Fruit fly (Drosophila melanogaster) whole organism, embryonic: Measurements from ENCODE around the gene CG7810.

ENCODE experiments used
- Blimp-1 ChIP-seq: fragments of 200-800 bp; sonication (Bioruptor generic); optimal IDR thresholded peaks from 3 replicates; lab custom pipeline; 2018; ENCODE audit warnings: missing biosample characterization, missing genetic modification characterization, mild to moderate bottlenecking, moderate library complexity, missing genetic modification reagents
- CG10274 ChIP-seq: fragments of 200-800 bp; sonication (Bioruptor generic); optimal IDR thresholded peaks from 3 replicates; lab custom pipeline; 2017; ENCODE audit warnings: missing biosample characterization, mild to moderate bottlenecking, missing genetic modification characterization
- CG11504 ChIP-seq: fragments of 200-800 bp; sonication (Bioruptor generic); optimal IDR thresholded peaks from 3 replicates; lab custom pipeline; 2019; ENCODE audit warnings: missing biosample characterization, mild to moderate bottlenecking, missing genetic modification characterization, moderate library complexity
- CG12071 ChIP-seq: fragments of 200-800 bp; sonication (Bioruptor generic); optimal IDR thresholded peaks from 3 replicates; lab custom pipeline; 2018; ENCODE audit warnings: missing biosample characterization, mild to moderate bottlenecking, missing genetic modification characterization
- CG12104 ChIP-seq: fragments of 200-800 bp; sonication (Bioruptor generic); optimal IDR thresholded peaks from 3 replicates; lab custom pipeline; 2016; ENCODE audit warnings: missing biosample characterization, missing genetic modification characterization
- CG13287 ChIP-seq: fragments of 200-800 bp; sonication (Bioruptor generic); IDR thresholded peaks from 2 replicates; pipeline ENCODE4 v1.3.6; 2022; ENCODE audit warnings: missing biosample characterization, missing genetic modification characterization; ENCODE audit not compliant: partially characterized antibody
- CG13296 ChIP-seq: fragments of 200-800 bp; sonication (Bioruptor generic); optimal IDR thresholded peaks from 3 replicates; lab custom pipeline; 2018; ENCODE audit warnings: missing biosample characterization, mild to moderate bottlenecking, missing genetic modification characterization
- CG16813 ChIP-seq: fragments of 200-800 bp; sonication (Bioruptor generic); IDR thresholded peaks from 3 replicates; pipeline ENCODE4 v1.3.6; 2022; ENCODE audit warnings: missing biosample characterization, missing genetic modification characterization; ENCODE audit not compliant: partially characterized antibody
- CG2712 ChIP-seq: fragments of 200-800 bp; optimal IDR thresholded peaks from 3 replicates; lab custom pipeline; 2019; ENCODE audit warnings: missing biosample characterization, mild to moderate bottlenecking, missing genetic modification characterization, moderate library complexity
- CG30020 ChIP-seq: fragments of 200-800 bp; optimal IDR thresholded peaks from 2 replicates; lab custom pipeline; 2019; ENCODE audit warnings: missing biosample characterization, mild to moderate bottlenecking, missing genetic modification characterization, moderate library complexity
- CG31365 ChIP-seq: fragments of 200-800 bp; sonication (Bioruptor generic); optimal IDR thresholded peaks from 2 replicates; lab custom pipeline; 2018; ENCODE audit warnings: missing biosample characterization, mild to moderate bottlenecking, missing genetic modification characterization
- CG5180 ChIP-seq: fragments of 200-800 bp; sonication (Bioruptor generic); optimal IDR thresholded peaks from 3 replicates; lab custom pipeline; 2017; ENCODE audit warnings: missing biosample characterization, missing genetic modification characterization, mild to moderate bottlenecking, moderate library complexity, missing genetic modification reagents
- CG7271 ChIP-seq: fragments of 200-800 bp; sonication (Bioruptor generic); optimal IDR thresholded peaks from 2 replicates; lab custom pipeline; 2018; ENCODE audit warnings: missing biosample characterization, mild to moderate bottlenecking, missing genetic modification characterization, moderate library complexity
- CG8478 ChIP-seq: fragments of >200 bp; optimal IDR thresholded peaks from 2 replicates; lab custom pipeline; 2018
- Doc3 ChIP-seq: fragments of 200-800 bp; sonication (Bioruptor generic); IDR thresholded peaks from 3 replicates; pipeline ENCODE4 v1.3.6; 2022; ENCODE audit warnings: missing biosample characterization, missing genetic modification characterization; ENCODE audit not compliant: partially characterized antibody
- HLHmδ ChIP-seq: fragments of 200-800 bp; sonication (Bioruptor generic); optimal IDR thresholded peaks from 2 replicates; lab custom pipeline; 2018; ENCODE audit warnings: missing biosample characterization, mild to moderate bottlenecking, missing genetic modification characterization, moderate library complexity
- Hmx ChIP-seq: fragments of 200-800 bp; sonication (Bioruptor generic); optimal IDR thresholded peaks from 2 replicates; lab custom pipeline; 2016; ENCODE audit warnings: missing biosample characterization, missing genetic modification characterization
- Hr78 ChIP-seq, 2 experiments: fragments of 200-800 bp in 1 of 2; fragments of >200 bp in 1 of 2; sonication (Bioruptor generic) in 1 of 2; optimal IDR thresholded peaks; 2 replicates each; lab custom pipeline; 2017 to 2019; ENCODE audit warnings: missing biosample characterization in 2 of 2, missing genetic modification characterization in 2 of 2, mild to moderate bottlenecking in 1 of 2, moderate library complexity in 1 of 2
- Lhr ChIP-seq: fragments of 200-800 bp; sonication (Bioruptor generic); optimal IDR thresholded peaks from 3 replicates; lab custom pipeline; 2017; ENCODE audit warnings: mild to moderate bottlenecking, missing biosample characterization, missing genetic modification reagents, missing genetic modification characterization
- Max ChIP-seq: fragments of 200-800 bp; sonication (Bioruptor generic); optimal IDR thresholded peaks from 2 replicates; lab custom pipeline; 2016; ENCODE audit warnings: missing biosample characterization, mild to moderate bottlenecking, missing genetic modification characterization
- Nf-YA ChIP-seq: fragments of 200-800 bp; sonication (Bioruptor generic); IDR thresholded peaks from 2 replicates; pipeline ENCODE4 v1.3.6; 2022; ENCODE audit warnings: missing biosample characterization, missing genetic modification characterization
- Optix ChIP-seq: fragments of 200-800 bp; sonication (Bioruptor generic); IDR thresholded peaks from 3 replicates; pipeline ENCODE4 v1.3.6; 2022; ENCODE audit warnings: missing biosample characterization, missing genetic modification characterization
- Rx ChIP-seq: fragments of 200-800 bp; sonication (Bioruptor generic); IDR thresholded peaks from 2 replicates; pipeline ENCODE4 v1.3.6; 2022; ENCODE audit warnings: missing biosample characterization, missing genetic modification characterization
- Scr ChIP-seq: fragments of 200-800 bp; sonication (Bioruptor generic); IDR thresholded peaks from 2 replicates; pipeline ENCODE4 v1.3.6; 2022; ENCODE audit warnings: missing biosample characterization, missing genetic modification characterization; ENCODE audit not compliant: partially characterized antibody
- Trl ChIP-seq, 3 experiments: fragments of >200 bp in 2 of 3; fragments of 200-800 bp in 1 of 3; sonication (Bioruptor generic) in 1 of 3; optimal IDR thresholded peaks; 2 replicates in 1 of 3; 3 replicates in 2 of 3; lab custom pipeline; 2016 to 2017; ENCODE audit warnings: missing biosample characterization in 1 of 3, missing genetic modification characterization in 1 of 3
- ara ChIP-seq: fragments of 200-800 bp; sonication (Bioruptor generic); IDR thresholded peaks from 2 replicates; pipeline ENCODE4 v1.3.6; 2022; ENCODE audit warnings: missing biosample characterization, missing genetic modification characterization
- cg ChIP-seq: fragments of 200-800 bp; sonication (Bioruptor generic); optimal IDR thresholded peaks from 3 replicates; lab custom pipeline; 2019; ENCODE audit warnings: missing biosample characterization, mild to moderate bottlenecking, missing genetic modification characterization, moderate library complexity
- dan ChIP-seq: fragments of 200-800 bp; sonication (Bioruptor generic); IDR thresholded peaks from 2 replicates; pipeline ENCODE4 v1.3.6; 2022; ENCODE audit warnings: missing biosample characterization, missing genetic modification characterization
- dmrt99B ChIP-seq: fragments of 200-800 bp; sonication (Bioruptor generic); optimal IDR thresholded peaks from 2 replicates; lab custom pipeline; 2018; ENCODE audit warnings: missing biosample characterization, mild to moderate bottlenecking, missing genetic modification characterization, moderate library complexity
- dpn ChIP-seq, 2 experiments: fragments of 200-800 bp; sonication (Bioruptor generic); optimal IDR thresholded peaks; 3 replicates each; lab custom pipeline; 2016; ENCODE audit warnings: missing biosample characterization in 2 of 2, missing genetic modification characterization in 2 of 2
- ems ChIP-seq: fragments of 200-800 bp; sonication (Bioruptor generic); optimal IDR thresholded peaks from 3 replicates; lab custom pipeline; 2016; ENCODE audit warnings: missing biosample characterization, missing genetic modification characterization
- ftz-f1 ChIP-seq: fragments of 200-800 bp; sonication (Bioruptor generic); optimal IDR thresholded peaks from 2 replicates; lab custom pipeline; 2016; ENCODE audit warnings: missing biosample characterization, missing genetic modification characterization
- ham ChIP-seq: fragments of 200-800 bp; sonication (Bioruptor generic); IDR thresholded peaks from 2 replicates; pipeline ENCODE4 v1.3.6; 2022; ENCODE audit warnings: missing biosample characterization, missing genetic modification characterization
- hkb ChIP-seq, 2 experiments: fragments of 200-800 bp in 1 of 2; fragments of >200 bp in 1 of 2; sonication (Bioruptor generic) in 1 of 2; IDR thresholded peaks in 1 of 2; optimal IDR thresholded peaks in 1 of 2; 2 replicates each; pipeline versions ENCODE4 v1.3.6 to Lab custom; 2017 to 2022; ENCODE audit warnings: missing biosample characterization in 1 of 2, missing genetic modification characterization in 1 of 2
- jigr1 ChIP-seq: fragments of 200-800 bp; sonication (Bioruptor generic); IDR thresholded peaks from 3 replicates; pipeline ENCODE4 v1.3.6; 2022; ENCODE audit warnings: missing biosample characterization, missing genetic modification characterization
- lab ChIP-seq: fragments of 200-800 bp; sonication (Bioruptor generic); optimal IDR thresholded peaks from 3 replicates; lab custom pipeline; 2017; ENCODE audit warnings: missing biosample characterization, missing genetic modification characterization, mild to moderate bottlenecking, moderate library complexity, missing genetic modification reagents
- nerfin-1 ChIP-seq: fragments of 200-800 bp; sonication (Bioruptor generic); optimal IDR thresholded peaks from 3 replicates; lab custom pipeline; 2019; ENCODE audit warnings: missing biosample characterization, mild to moderate bottlenecking, missing genetic modification characterization, moderate library complexity
- odd ChIP-seq: fragments of 200-800 bp; sonication (Bioruptor generic); optimal IDR thresholded peaks from 2 replicates; lab custom pipeline; 2017; ENCODE audit warnings: missing biosample characterization, mild to moderate bottlenecking, missing genetic modification characterization
- pita ChIP-seq: fragments of 200-800 bp; sonication (Bioruptor generic); optimal IDR thresholded peaks from 2 replicates; lab custom pipeline; 2017; ENCODE audit warnings: missing biosample characterization, mild to moderate bottlenecking, missing genetic modification characterization
- rib ChIP-seq: fragments of 200-800 bp; sonication (Bioruptor generic); IDR thresholded peaks from 2 replicates; pipeline ENCODE4 v1.3.6; 2022; ENCODE audit warnings: missing biosample characterization, missing genetic modification characterization
- ro ChIP-seq: fragments of 200-800 bp; sonication (Bioruptor generic); IDR thresholded peaks from 2 replicates; pipeline ENCODE4 v1.3.6; 2022; ENCODE audit warnings: missing biosample characterization, missing genetic modification characterization
- salm ChIP-seq: fragments of 200-800 bp; sonication (Bioruptor generic); optimal IDR thresholded peaks from 2 replicates; lab custom pipeline; 2018; ENCODE audit warnings: missing biosample characterization, mild to moderate bottlenecking, missing genetic modification characterization
- sima ChIP-seq: fragments of 200-800 bp; sonication (Bioruptor generic); optimal IDR thresholded peaks from 2 replicates; lab custom pipeline; 2016; ENCODE audit warnings: missing biosample characterization, missing genetic modification characterization
- slbo ChIP-seq: fragments of 200-800 bp; sonication (Bioruptor generic); IDR thresholded peaks from 2 replicates; pipeline ENCODE4 v1.3.6; 2022; ENCODE audit warnings: missing biosample characterization, missing genetic modification characterization
- so ChIP-seq: fragments of 200-800 bp; sonication (Bioruptor generic); IDR thresholded peaks from 3 replicates; pipeline ENCODE4 v1.3.6; 2022; ENCODE audit warnings: missing biosample characterization, missing genetic modification characterization
- tio ChIP-seq: fragments of 200-800 bp; sonication (Bioruptor generic); optimal IDR thresholded peaks from 2 replicates; lab custom pipeline; 2017; ENCODE audit warnings: missing biosample characterization, missing genetic modification characterization, inconsistent platforms
- tll ChIP-seq, 2 experiments: fragments of 200-800 bp in 1 of 2; fragments of >200 bp in 1 of 2; sonication (Bioruptor generic) in 1 of 2; optimal IDR thresholded peaks; 2 replicates each; lab custom pipeline; 2017 to 2019; ENCODE audit warnings: missing biosample characterization in 2 of 2, missing genetic modification characterization in 2 of 2, mild to moderate bottlenecking in 1 of 2, moderate library complexity in 1 of 2
- twi ChIP-seq: fragments of 200-800 bp; optimal IDR thresholded peaks from 2 replicates; lab custom pipeline; 2019; ENCODE audit warnings: missing biosample characterization, mild to moderate bottlenecking, missing genetic modification characterization, moderate library complexity
- z ChIP-seq: fragments of 200-800 bp; sonication (Bioruptor generic); IDR thresholded peaks from 3 replicates; pipeline ENCODE4 v1.3.6; 2022; ENCODE audit warnings: missing biosample characterization, missing genetic modification characterization

The CG7810 gene

DNA sequence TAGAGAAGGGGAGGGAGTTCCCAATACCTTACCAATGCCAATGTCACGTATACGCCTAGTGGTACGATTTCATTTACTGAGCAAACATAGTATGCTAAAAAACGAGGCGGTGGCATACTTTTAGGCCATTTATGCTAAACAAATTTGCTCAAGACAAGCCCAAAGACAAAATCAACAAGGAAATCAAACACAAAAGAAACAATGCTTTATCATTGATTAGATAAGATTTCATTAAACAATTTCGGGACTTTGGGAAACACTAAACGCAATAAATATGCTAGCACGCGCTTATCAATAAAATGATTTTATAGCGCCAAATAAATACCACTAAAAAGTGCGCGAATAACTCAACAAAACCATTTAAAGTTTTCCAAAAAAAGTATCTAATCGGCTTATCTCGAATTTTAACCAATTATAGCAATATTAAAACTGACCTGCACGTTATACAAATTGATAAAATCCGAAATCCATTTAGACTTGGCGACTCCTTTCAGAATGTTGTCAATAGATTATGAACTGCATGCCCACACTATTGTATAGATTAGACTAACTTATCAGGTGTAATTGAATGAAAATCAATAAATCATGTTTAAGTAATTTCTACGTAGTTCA is 39.7 kb upstream of the CG7810 start (continued):
- TF ChIP-seq CG11504 (no peak), sima (no peak), so (GFP tag; lab: Robert Waterston, UW) (0 out of 3 replicates have a peak, but pooled peaks have one; percentile 36), dpn (GFP tag; optimal IDR thresholded peaks at IDR 0.05; lab: Kevin White, UChicago) (peak in 1 of 2 experiments; percentile 21), pita (no peak), CG8478 (lab: Kevin White, UChicago) (no peak), Nf-YA (GFP tag; lab: Robert Waterston, UW) (no peak), CG12104 (GFP tag; lab: Kevin White, UChicago) (no peak), Max (GFP tag; lab: Kevin White, UChicago) (no peak), Optix (no peak), jigr1 (GFP tag; lab: Robert Waterston, UW) (no peak), tio (GFP tag; lab: Kevin White, UChicago) (no peak), CG5180 (GFP tag; lab: Kevin White, UChicago) (peak; percentile 35), Hr78 (GFP tag; optimal IDR thresholded peaks at IDR 0.05; lab: Kevin White, UChicago) (no peak), Hmx (GFP tag; lab: Kevin White, UChicago) (no peak), dmrt99B (peak; percentile 25), CG13296 (peak; percentile 74), HLHmδ (no peak), slbo (GFP tag; lab: Robert Waterston, UW) (no peak), Scr (GFP tag; lab: Robert Waterston, UW) (no peak), tll (GFP tag; optimal IDR thresholded peaks at IDR 0.05; lab: Kevin White, UChicago) (no peak), salm (tag; lab: Kevin White, UChicago) (peak; percentile 39), ro (no peak), CG2712 (tag; lab: Kevin White, UChicago) (no peak), odd (GFP tag; lab: Kevin White, UChicago) (peak; percentile 69), nerfin-1 (no peak), rib (peak; percentile 33; the same call in 1 of the 2 replicates), Rx (no peak), lab (peak; percentile 78), CG31365 (tag; lab: Kevin White, UChicago) (peak; percentile 22), CG13287 (GFP tag; lab: Robert Waterston, UW) (no peak), ems (GFP tag; lab: Kevin White, UChicago) (no peak), Doc3 (no peak), cg (GFP tag; lab: Kevin White, UChicago) (no peak), Trl (optimal IDR thresholded peaks at IDR 0.05; lab: Kevin White, UChicago) (no peak), Trl (GFP tag; optimal IDR thresholded peaks at IDR 0.05; lab: Kevin White, UChicago) (peak; percentile 8), CG12071 (GFP tag; lab: Kevin White, UChicago) (peak; percentile 70), CG30020 (tag; lab: Kevin White, UChicago) (no peak), dan (GFP tag; lab: Robert Waterston, UW) (no peak), CG16813 (GFP tag; lab: Robert Waterston, UW) (no peak), ham (GFP tag; lab: Robert Waterston, UW) (no peak), CG7271 (no peak), hkb (optimal IDR thresholded peaks at IDR 0.05; lab: Kevin White, UChicago) (no peak), hkb (GFP tag; IDR thresholded peaks at IDR 0.05; lab: Robert Waterston, UW) (peak; percentile 72), ftz-f1 (GFP tag; lab: Kevin White, UChicago) (peak; percentile 50), ara (GFP tag; lab: Robert Waterston, UW) (no peak), CG10274 (GFP tag; lab: Kevin White, UChicago) (no peak), Blimp-1 (GFP tag; lab: Kevin White, UChicago) (no peak), Lhr (GFP tag; lab: Kevin White, UChicago) (no peak), z (GFP tag; lab: Robert Waterston, UW) (no peak), twi (tag; lab: Kevin White, UChicago) (no peak)
